Worm (Caenorhabditis elegans) whole organism, young adult: ENCODE data around the gene Y39A1A.17.

Experiments used
- ama-1 ChIP-seq, 3 experiments: fragments of 150-350 bp in 1 of 3; sonication (generic microtip) in 2 of 3; optimal IDR thresholded peaks; 2 replicates each; lab custom pipeline; 2014 to 2018; ENCODE audit warnings: missing biosample characterization in 2 of 3, missing genetic modification characterization in 2 of 3, missing genetic modification reagents in 2 of 3
- dpl-1 ChIP-seq: fragments of 150-350 bp; optimal IDR thresholded peaks from 2 replicates; lab custom pipeline; 2014; ENCODE audit warnings: missing biosample characterization, missing genetic modification reagents, missing genetic modification characterization
- hlh-12 ChIP-seq: sonication (generic microtip); optimal IDR thresholded peaks from 2 replicates; lab custom pipeline; 2016; ENCODE audit warnings: missing genetic modification characterization, missing compliant biosample characterization
- madf-6 ChIP-seq: fragments of 200-800 bp; sonication (Bioruptor generic); IDR thresholded peaks from 2 replicates; pipeline ENCODE4 v1.3.6; 2022; ENCODE audit warnings: missing genetic modification reagents, missing genetic modification characterization, missing compliant biosample characterization
- nfya-1 ChIP-seq: sonication (generic microtip); optimal IDR thresholded peaks from 2 replicates; lab custom pipeline; 2017; ENCODE audit warnings: antibody characterized with exemption, missing compliant biosample characterization, missing genetic modification characterization, borderline replicate concordance; ENCODE audit not compliant: insufficient read depth
- unc-62 ChIP-seq: fragments of 150-350 bp; optimal IDR thresholded peaks from 2 replicates; lab custom pipeline; 2014; ENCODE audit warnings: missing biosample characterization, missing genetic modification reagents, missing genetic modification characterization

DNA sequence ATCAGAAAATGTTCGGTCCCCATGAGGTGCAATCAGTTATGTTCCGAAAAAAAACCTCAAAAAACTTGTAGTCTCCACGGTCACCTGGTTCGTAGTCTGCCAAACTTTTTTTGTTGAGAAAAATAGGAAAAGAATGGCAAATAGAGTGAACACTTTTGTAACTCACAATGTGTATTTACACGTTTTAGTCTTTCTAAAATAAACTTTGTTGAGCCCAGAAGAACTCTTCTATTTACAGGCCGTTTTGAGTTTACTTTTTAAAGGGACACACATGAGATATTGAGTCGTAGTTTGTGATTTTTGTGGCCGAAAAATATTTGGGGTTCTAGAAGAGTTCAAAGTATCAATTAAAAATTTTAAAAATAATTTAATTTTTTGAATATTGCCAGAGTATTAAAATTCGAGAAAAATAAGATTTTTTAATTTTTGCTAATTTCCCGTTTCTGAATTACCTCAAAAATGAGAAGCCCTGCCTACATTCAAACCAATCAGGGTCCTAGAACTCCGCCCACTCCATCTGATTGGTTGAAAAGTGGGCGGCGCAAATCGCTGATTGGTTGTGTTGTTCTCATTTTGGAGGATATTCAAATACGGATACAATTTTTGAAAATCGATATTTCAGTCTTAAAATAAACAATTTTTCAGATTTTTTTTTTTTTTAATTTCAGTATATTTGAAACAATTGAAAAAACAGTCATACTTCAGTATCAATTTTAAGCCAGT lies 43.8 kb upstream of the Y39A1A.17 start:
- no peak for TF ChIP-seq nfya-1 (tag; lab: Kevin White, UChicago)
- no peak for TF ChIP-seq dpl-1 (GFP tag; lab: Kevin White, UChicago)
- TF ChIP-seq unc-62 (GFP tag; lab: Kevin White, UChicago): no peak
- TF ChIP-seq madf-6 (GFP tag; lab: Robert Waterston, UW): no peak
- no peak for TF ChIP-seq ama-1 (optimal IDR thresholded peaks at IDR 0.05; lab: Kevin White, UChicago)
- no peak for TF ChIP-seq ama-1 (GFP tag; optimal IDR thresholded peaks at IDR 0.05; lab: Kevin White, UChicago)
- TF ChIP-seq hlh-12 (tag; lab: Kevin White, UChicago): no peak
